Worm (Caenorhabditis elegans) whole organism, L4 larva: ENCODE measurements around the gene twk-22.

Experiments
- F49E8.2 ChIP-seq: sonication (generic microtip); optimal IDR thresholded peaks from 2 replicates; lab custom pipeline; 2016; ENCODE audit warnings: missing compliant biosample characterization, mild to moderate bottlenecking, missing genetic modification characterization, borderline replicate concordance
- aly-2 ChIP-seq: sonication (generic microtip); optimal IDR thresholded peaks from 2 replicates; lab custom pipeline; 2018; ENCODE audit warnings: missing biosample characterization, missing genetic modification characterization
- fos-1 ChIP-seq: fragments of 150-350 bp; optimal IDR thresholded peaks from 2 replicates; lab custom pipeline; 2014; ENCODE audit warnings: missing biosample characterization, missing genetic modification characterization
- spr-3 ChIP-seq: fragments of 200-800 bp; sonication (Bioruptor generic); optimal IDR thresholded peaks from 2 replicates; lab custom pipeline; 2018; ENCODE audit warnings: mild to moderate bottlenecking, missing genetic modification characterization, missing compliant biosample characterization

- TF ChIP-seq aly-2 (tag; lab: Kevin White, UChicago), result no peak
- TF ChIP-seq fos-1 (tag; lab: Kevin White, UChicago), result no peak
- no peak for TF ChIP-seq spr-3 (GFP tag; lab: Kevin White, UChicago)
- TF ChIP-seq F49E8.2 (tag; lab: Kevin White, UChicago), result no peak
Observed at ce11 chrX:16309705-16310104, 3.4 kb downstream of the twk-22 start.
